Worm (Caenorhabditis elegans): ENCODE measurements around the gene F52C12.2.

DNA sequence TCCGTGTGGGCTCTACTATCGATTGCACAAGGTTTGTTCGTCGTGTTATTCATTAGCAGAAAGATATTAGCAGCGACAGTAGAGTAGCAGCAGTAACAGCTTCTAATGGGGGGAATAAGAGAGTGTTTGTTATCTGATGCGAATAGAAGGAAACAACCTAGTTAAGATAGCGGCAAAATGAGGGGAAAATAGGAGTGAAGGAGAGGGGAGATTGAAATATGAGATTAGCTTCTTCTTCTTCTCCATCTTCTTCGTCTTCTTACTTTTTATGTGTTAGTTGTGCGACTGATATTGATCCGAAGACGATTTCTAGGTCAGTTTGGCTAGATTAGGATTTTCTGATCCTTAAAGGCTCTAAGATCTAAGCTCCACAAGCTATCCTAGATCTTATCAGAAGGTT, 38.5 kb upstream of the F52C12.2 start:
- TF ChIP-seq ama-1 (optimal IDR thresholded peaks at IDR 0.05) (no peak), nhr-12 (tag; optimal IDR thresholded peaks at IDR 0.05) (no peak), nhr-25 (tag; optimal IDR thresholded peaks at IDR 0.05) (no peak), nhr-11 (tag; optimal IDR thresholded peaks at IDR 0.05) (no peak), ceh-82 (tag; optimal IDR thresholded peaks at IDR 0.05) (no peak), elt-3 (tag; optimal IDR thresholded peaks at IDR 0.05) (no peak), ztf-11 (tag; optimal IDR thresholded peaks at IDR 0.05) (no peak)
